Fruit fly (Drosophila melanogaster) whole organism, embryonic: ENCODE data around the gene Pop4.

ENCODE experiments used
- Atf6 ChIP-seq: fragments of 200-800 bp; sonication (Bioruptor generic); IDR thresholded peaks from 2 replicates; pipeline ENCODE4 v1.3.6; 2022; ENCODE audit warnings: missing biosample characterization, missing genetic modification characterization
- Bdp1 ChIP-seq: fragments of 200-800 bp; sonication (Bioruptor generic); optimal IDR thresholded peaks from 3 replicates; lab custom pipeline; 2016; ENCODE audit warnings: missing biosample characterization, missing genetic modification characterization
- CG10267 ChIP-seq: fragments of 200-800 bp; sonication (Bioruptor generic); optimal IDR thresholded peaks from 2 replicates; lab custom pipeline; 2018; ENCODE audit warnings: missing biosample characterization, mild to moderate bottlenecking, missing genetic modification characterization, moderate library complexity
- CG10366 ChIP-seq: fragments of 200-800 bp; sonication (Bioruptor generic); IDR thresholded peaks from 2 replicates; pipeline ENCODE4 v1.3.6; 2022; ENCODE audit warnings: missing biosample characterization, missing genetic modification characterization
- CG10654 ChIP-seq: fragments of 200-800 bp; sonication (Bioruptor generic); optimal IDR thresholded peaks from 2 replicates; lab custom pipeline; 2016; ENCODE audit warnings: missing biosample characterization, missing genetic modification characterization
- CG11504 ChIP-seq: fragments of 200-800 bp; sonication (Bioruptor generic); optimal IDR thresholded peaks from 3 replicates; lab custom pipeline; 2019; ENCODE audit warnings: missing biosample characterization, mild to moderate bottlenecking, missing genetic modification characterization, moderate library complexity
- CG11696 ChIP-seq: fragments of 200-800 bp; sonication (Bioruptor generic); IDR thresholded peaks from 2 replicates; pipeline ENCODE4 v1.3.6; 2022; ENCODE audit warnings: missing biosample characterization, missing genetic modification characterization
- CG12744 ChIP-seq: fragments of 200-800 bp; sonication (Bioruptor generic); optimal IDR thresholded peaks from 2 replicates; lab custom pipeline; 2016; ENCODE audit warnings: missing biosample characterization, missing genetic modification characterization
- CG13123 ChIP-seq: fragments of 200-800 bp; sonication (Bioruptor generic); optimal IDR thresholded peaks from 2 replicates; lab custom pipeline; 2016; ENCODE audit warnings: missing biosample characterization, missing genetic modification characterization
- CG13424 ChIP-seq: fragments of 200-800 bp; sonication (Bioruptor generic); optimal IDR thresholded peaks from 2 replicates; lab custom pipeline; 2019; ENCODE audit warnings: missing biosample characterization, mild to moderate bottlenecking, missing genetic modification characterization, moderate library complexity
- CG16813 ChIP-seq: fragments of 200-800 bp; sonication (Bioruptor generic); IDR thresholded peaks from 3 replicates; pipeline ENCODE4 v1.3.6; 2022; ENCODE audit warnings: missing biosample characterization, missing genetic modification characterization; ENCODE audit not compliant: partially characterized antibody
- CG17328 ChIP-seq: fragments of 200-800 bp; sonication (Bioruptor generic); IDR thresholded peaks from 2 replicates; pipeline ENCODE4 v1.3.6; 2022; ENCODE audit warnings: missing biosample characterization, missing genetic modification characterization
- CG17385 ChIP-seq: fragments of 200-800 bp; sonication (Bioruptor generic); optimal IDR thresholded peaks from 3 replicates; lab custom pipeline; 2018; ENCODE audit warnings: missing biosample characterization, mild to moderate bottlenecking, missing genetic modification characterization
- CG17829 ChIP-seq: fragments of 200-800 bp; optimal IDR thresholded peaks from 2 replicates; lab custom pipeline; 2019; ENCODE audit warnings: missing biosample characterization, mild to moderate bottlenecking, missing genetic modification characterization, moderate library complexity
- CG2712 ChIP-seq: fragments of 200-800 bp; optimal IDR thresholded peaks from 3 replicates; lab custom pipeline; 2019; ENCODE audit warnings: missing biosample characterization, mild to moderate bottlenecking, missing genetic modification characterization, moderate library complexity
- CG30403 ChIP-seq: fragments of 200-800 bp; sonication (Bioruptor generic); optimal IDR thresholded peaks from 3 replicates; lab custom pipeline; 2016; ENCODE audit warnings: missing biosample characterization, missing genetic modification characterization
- CG4282 ChIP-seq: fragments of 200-800 bp; sonication (Bioruptor generic); optimal IDR thresholded peaks from 2 replicates; lab custom pipeline; 2016; ENCODE audit warnings: missing biosample characterization, missing genetic modification characterization
- CG4328 ChIP-seq: fragments of 200-800 bp; sonication (Bioruptor generic); optimal IDR thresholded peaks from 3 replicates; lab custom pipeline; 2017; ENCODE audit warnings: missing biosample characterization, missing genetic modification reagents, missing genetic modification characterization
- CG43689 ChIP-seq: fragments of 200-800 bp; sonication (Bioruptor generic); IDR thresholded peaks from 2 replicates; pipeline ENCODE4 v1.3.6; 2022; ENCODE audit warnings: missing biosample characterization, missing genetic modification characterization
- CG9727 ChIP-seq: fragments of 200-800 bp; sonication (Bioruptor generic); optimal IDR thresholded peaks from 3 replicates; lab custom pipeline; 2017; ENCODE audit warnings: missing biosample characterization, mild to moderate bottlenecking, missing genetic modification characterization
- CHES-1-like ChIP-seq: fragments of 200-800 bp; sonication (Bioruptor generic); optimal IDR thresholded peaks from 2 replicates; lab custom pipeline; 2016; ENCODE audit warnings: missing biosample characterization, missing genetic modification characterization
- Chrac-16 ChIP-seq: fragments of 200-800 bp; sonication (Bioruptor generic); optimal IDR thresholded peaks from 3 replicates; lab custom pipeline; 2016; ENCODE audit warnings: missing biosample characterization, missing genetic modification characterization
- D19B ChIP-seq: fragments of 200-800 bp; sonication (Bioruptor generic); optimal IDR thresholded peaks from 2 replicates; lab custom pipeline; 2017; ENCODE audit warnings: missing biosample characterization, mild to moderate bottlenecking, missing genetic modification characterization
- Deaf1 ChIP-seq: fragments of 200-800 bp; optimal IDR thresholded peaks from 3 replicates; lab custom pipeline; 2019; ENCODE audit warnings: missing biosample characterization, mild to moderate bottlenecking, missing genetic modification characterization, moderate library complexity
- Doc2 ChIP-seq: fragments of 200-800 bp; sonication (Bioruptor generic); IDR thresholded peaks from 2 replicates; pipeline ENCODE4 v1.3.6; 2022; ENCODE audit warnings: missing biosample characterization, missing genetic modification characterization
- Eip74EF ChIP-seq, 2 experiments: fragments of 200-800 bp in 1 of 2; fragments of >200 bp in 1 of 2; sonication (Bioruptor generic) in 1 of 2; optimal IDR thresholded peaks; 2 replicates each; lab custom pipeline; 2017 to 2019; ENCODE audit warnings: missing biosample characterization in 2 of 2, missing genetic modification characterization in 2 of 2, mild to moderate bottlenecking in 1 of 2, moderate library complexity in 1 of 2
- HmgZ ChIP-seq: fragments of 200-800 bp; sonication (Bioruptor generic); optimal IDR thresholded peaks from 2 replicates; lab custom pipeline; 2018; ENCODE audit warnings: missing biosample characterization, mild to moderate bottlenecking, missing genetic modification characterization
- Lhr ChIP-seq: fragments of 200-800 bp; sonication (Bioruptor generic); optimal IDR thresholded peaks from 3 replicates; lab custom pipeline; 2017; ENCODE audit warnings: mild to moderate bottlenecking, missing biosample characterization, missing genetic modification reagents, missing genetic modification characterization
- MTF-1 ChIP-seq: fragments of 200-800 bp; sonication (Bioruptor generic); optimal IDR thresholded peaks from 2 replicates; lab custom pipeline; 2018; ENCODE audit warnings: missing biosample characterization, mild to moderate bottlenecking, missing genetic modification characterization, borderline replicate concordance
- Rfx ChIP-seq: fragments of 200-800 bp; sonication (Bioruptor generic); IDR thresholded peaks from 2 replicates; pipeline ENCODE4 v1.3.6; 2022; ENCODE audit warnings: missing biosample characterization, missing genetic modification characterization
- Side ChIP-seq: fragments of 200-800 bp; sonication (Bioruptor generic); optimal IDR thresholded peaks from 2 replicates; lab custom pipeline; 2016; ENCODE audit warnings: missing biosample characterization, missing genetic modification characterization
- Sox102F ChIP-seq: fragments of 200-800 bp; sonication (Bioruptor generic); optimal IDR thresholded peaks from 2 replicates; lab custom pipeline; 2018; ENCODE audit warnings: missing biosample characterization, mild to moderate bottlenecking, missing genetic modification characterization, moderate library complexity
- Xbp1 ChIP-seq: fragments of 200-800 bp; sonication (Bioruptor generic); optimal IDR thresholded peaks from 3 replicates; lab custom pipeline; 2016; ENCODE audit warnings: missing biosample characterization, mild to moderate bottlenecking, missing genetic modification characterization
- ato ChIP-seq: fragments of 200-800 bp; sonication (Bioruptor generic); IDR thresholded peaks from 2 replicates; pipeline ENCODE4 v1.3.6; 2022; ENCODE audit warnings: missing biosample characterization, missing genetic modification characterization; ENCODE audit not compliant: partially characterized antibody
- az2 ChIP-seq: fragments of 200-800 bp; sonication (Bioruptor generic); optimal IDR thresholded peaks from 3 replicates; lab custom pipeline; 2016; ENCODE audit warnings: missing biosample characterization, missing genetic modification characterization
- caup ChIP-seq: fragments of 200-800 bp; sonication (Bioruptor generic); optimal IDR thresholded peaks from 3 replicates; lab custom pipeline; 2017; ENCODE audit warnings: missing biosample characterization, mild to moderate bottlenecking, missing genetic modification characterization, moderate library complexity; ENCODE audit not compliant: severe bottlenecking
- chif ChIP-seq, 2 experiments: fragments of 200-800 bp; sonication (Bioruptor generic); optimal IDR thresholded peaks; 3 replicates each; lab custom pipeline; 2016; ENCODE audit warnings: missing biosample characterization in 2 of 2, missing genetic modification characterization in 2 of 2
- gcm ChIP-seq: fragments of 200-800 bp; sonication (Bioruptor generic); optimal IDR thresholded peaks from 2 replicates; lab custom pipeline; 2019; ENCODE audit warnings: missing biosample characterization, mild to moderate bottlenecking, missing genetic modification characterization, moderate library complexity
- gsb-n ChIP-seq: fragments of 200-800 bp; sonication (Bioruptor generic); optimal IDR thresholded peaks from 3 replicates; lab custom pipeline; 2018; ENCODE audit warnings: missing biosample characterization, mild to moderate bottlenecking, missing genetic modification characterization
- her ChIP-seq: fragments of 200-800 bp; sonication (Bioruptor generic); optimal IDR thresholded peaks from 2 replicates; lab custom pipeline; 2016; ENCODE audit warnings: missing biosample characterization, missing genetic modification characterization
- lmd ChIP-seq: fragments of 200-800 bp; sonication (Bioruptor generic); IDR thresholded peaks from 2 replicates; pipeline ENCODE4 v1.3.6; 2022; ENCODE audit warnings: missing biosample characterization, missing genetic modification characterization
- mld ChIP-seq: fragments of 200-800 bp; sonication (Bioruptor generic); IDR thresholded peaks from 3 replicates; pipeline ENCODE4 v1.3.6; 2022; ENCODE audit warnings: missing biosample characterization, missing genetic modification characterization; ENCODE audit not compliant: partially characterized antibody
- nerfin-2 ChIP-seq: fragments of 200-800 bp; sonication (Bioruptor generic); IDR thresholded peaks from 2 replicates; pipeline ENCODE4 v1.3.6; 2022; ENCODE audit warnings: missing biosample characterization, missing genetic modification characterization; ENCODE audit not compliant: partially characterized antibody
- nmo ChIP-seq: fragments of 200-800 bp; sonication (Bioruptor generic); optimal IDR thresholded peaks from 2 replicates; lab custom pipeline; 2018; ENCODE audit warnings: missing biosample characterization, mild to moderate bottlenecking, missing genetic modification characterization, moderate library complexity
- phol ChIP-seq: fragments of 200-800 bp; sonication (Bioruptor generic); optimal IDR thresholded peaks from 3 replicates; lab custom pipeline; 2018; ENCODE audit warnings: missing biosample characterization, mild to moderate bottlenecking, missing genetic modification characterization, moderate library complexity
- ro ChIP-seq: fragments of 200-800 bp; sonication (Bioruptor generic); IDR thresholded peaks from 2 replicates; pipeline ENCODE4 v1.3.6; 2022; ENCODE audit warnings: missing biosample characterization, missing genetic modification characterization
- scrt ChIP-seq: fragments of 200-800 bp; sonication (Bioruptor generic); optimal IDR thresholded peaks from 2 replicates; lab custom pipeline; 2018; ENCODE audit warnings: missing biosample characterization, mild to moderate bottlenecking, missing genetic modification characterization, moderate library complexity
- seq ChIP-seq: fragments of 200-800 bp; sonication (Bioruptor generic); IDR thresholded peaks from 2 replicates; pipeline ENCODE4 v1.3.6; 2022; ENCODE audit warnings: missing biosample characterization, missing genetic modification characterization
- slbo ChIP-seq: fragments of 200-800 bp; sonication (Bioruptor generic); IDR thresholded peaks from 2 replicates; pipeline ENCODE4 v1.3.6; 2022; ENCODE audit warnings: missing biosample characterization, missing genetic modification characterization
- sob ChIP-seq: fragments of 200-800 bp; sonication (Bioruptor generic); IDR thresholded peaks from 2 replicates; pipeline ENCODE4 v1.3.6; 2022; ENCODE audit warnings: missing biosample characterization, missing genetic modification characterization
- wek ChIP-seq: fragments of 200-800 bp; sonication (Bioruptor generic); optimal IDR thresholded peaks from 3 replicates; lab custom pipeline; 2018; ENCODE audit warnings: missing biosample characterization, mild to moderate bottlenecking, missing genetic modification characterization, moderate library complexity

The Pop4 gene

DNA sequence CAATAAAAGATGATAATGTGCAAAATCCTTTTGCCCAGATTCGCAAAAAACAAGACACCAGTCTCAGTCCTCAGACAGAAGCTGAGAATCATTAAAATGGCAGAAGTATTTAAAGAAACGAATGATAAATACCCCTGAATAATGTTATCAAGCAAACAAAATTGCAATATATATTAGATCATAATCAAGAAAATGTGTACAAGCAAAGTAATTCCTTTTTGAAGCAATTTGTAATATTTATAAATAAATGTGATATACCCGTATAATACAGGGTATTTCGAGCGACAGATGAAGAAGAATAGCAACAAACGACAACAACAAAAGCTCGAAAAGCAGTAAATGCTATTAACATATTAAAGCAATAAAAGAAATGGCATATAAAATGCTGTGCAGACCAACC, 20.4 kb downstream of the Pop4 start:
- no peak for TF ChIP-seq lmd (GFP tag; lab: Robert Waterston, UW)
- no peak; the same call in 1 of the 2 replicates for TF ChIP-seq slbo
- no peak for TF ChIP-seq mld (GFP tag; lab: Robert Waterston, UW)
- peak; percentile 33 for TF ChIP-seq phol (tag; lab: Kevin White, UChicago)
- TF ChIP-seq Rfx (GFP tag; lab: Robert Waterston, UW) = no peak
- TF ChIP-seq scrt = no peak
- TF ChIP-seq CG10267 (tag; lab: Kevin White, UChicago) = peak; percentile 30
- no peak for TF ChIP-seq CG16813 (GFP tag; lab: Robert Waterston, UW)
- peak; percentile 33 for TF ChIP-seq az2 (GFP tag; lab: Kevin White, UChicago)
- no peak for TF ChIP-seq Deaf1 (tag; lab: Kevin White, UChicago)
- TF ChIP-seq nerfin-2 (GFP tag; lab: Robert Waterston, UW) = no peak
- no peak for TF ChIP-seq MTF-1
- no peak for TF ChIP-seq CG10366 (GFP tag; lab: Robert Waterston, UW)
- 0 out of 2 replicates have a peak, but pooled peaks have one; percentile 19 for TF ChIP-seq CG17328 (GFP tag; lab: Robert Waterston, UW)
- TF ChIP-seq chif (GFP tag; optimal IDR thresholded peaks at IDR 0.05; lab: Kevin White, UChicago) = peak in 1 of 2 experiments; percentile 19
- no peak for TF ChIP-seq Bdp1 (GFP tag; lab: Kevin White, UChicago)
- TF ChIP-seq CG4282 (GFP tag; lab: Kevin White, UChicago) = no peak
- TF ChIP-seq Doc2 (GFP tag; lab: Robert Waterston, UW) = no peak
- peak; percentile 12 for TF ChIP-seq Chrac-16 (GFP tag; lab: Kevin White, UChicago)
- peak; percentile 29 for TF ChIP-seq CG11504 (tag; lab: Kevin White, UChicago)
- no peak for TF ChIP-seq ato (GFP tag; lab: Robert Waterston, UW)
- TF ChIP-seq nmo = peak; percentile 14
- TF ChIP-seq Sox102F (GFP tag; lab: Kevin White, UChicago) = peak; percentile 42
- no peak for TF ChIP-seq CG10654 (GFP tag; lab: Kevin White, UChicago)
- TF ChIP-seq CG13123 = no peak
- peak; percentile 49 for TF ChIP-seq D19B (GFP tag; lab: Kevin White, UChicago)
- no peak for TF ChIP-seq her (GFP tag; lab: Kevin White, UChicago)
- TF ChIP-seq Atf6 (GFP tag; lab: Robert Waterston, UW) = no peak
- TF ChIP-seq HmgZ (tag; lab: Kevin White, UChicago) = no peak
- TF ChIP-seq gsb-n (tag; lab: Kevin White, UChicago) = peak; percentile 23
- TF ChIP-seq Side (GFP tag; lab: Kevin White, UChicago) = no peak
- no peak for TF ChIP-seq Eip74EF (GFP tag; optimal IDR thresholded peaks at IDR 0.05; lab: Kevin White, UChicago)
- TF ChIP-seq CG4328 = no peak
- TF ChIP-seq CG9727 (GFP tag; lab: Kevin White, UChicago) = peak; percentile 17
- no peak for TF ChIP-seq CHES-1-like (GFP tag; lab: Kevin White, UChicago)
- TF ChIP-seq CG11696 (GFP tag; lab: Robert Waterston, UW) = no peak
- TF ChIP-seq Lhr (GFP tag; lab: Kevin White, UChicago) = no peak
- peak; percentile 30 for TF ChIP-seq CG30403
- peak; percentile 10 for TF ChIP-seq CG17829
- peak; percentile 58 for TF ChIP-seq CG2712 (tag; lab: Kevin White, UChicago)
- TF ChIP-seq CG17385 = peak; percentile 16
- no peak for TF ChIP-seq sob
- peak; percentile 8 for TF ChIP-seq CG13424 (tag; lab: Kevin White, UChicago)
- TF ChIP-seq wek (GFP tag; lab: Kevin White, UChicago) = no peak
- no peak for TF ChIP-seq CG43689 (GFP tag; lab: Robert Waterston, UW)
- TF ChIP-seq ro (GFP tag; lab: Robert Waterston, UW) = no peak
- peak; percentile 15 for TF ChIP-seq Xbp1 (GFP tag; lab: Kevin White, UChicago)
- no peak for TF ChIP-seq CG12744 (GFP tag; lab: Kevin White, UChicago)
- TF ChIP-seq gcm (GFP tag; lab: Kevin White, UChicago) = no peak
- no peak for TF ChIP-seq seq (GFP tag; lab: Robert Waterston, UW)
- TF ChIP-seq caup (GFP tag; lab: Kevin White, UChicago) = no peak
